Worm (Caenorhabditis elegans): ENCODE data around the gene C18D1.2.

DNA sequence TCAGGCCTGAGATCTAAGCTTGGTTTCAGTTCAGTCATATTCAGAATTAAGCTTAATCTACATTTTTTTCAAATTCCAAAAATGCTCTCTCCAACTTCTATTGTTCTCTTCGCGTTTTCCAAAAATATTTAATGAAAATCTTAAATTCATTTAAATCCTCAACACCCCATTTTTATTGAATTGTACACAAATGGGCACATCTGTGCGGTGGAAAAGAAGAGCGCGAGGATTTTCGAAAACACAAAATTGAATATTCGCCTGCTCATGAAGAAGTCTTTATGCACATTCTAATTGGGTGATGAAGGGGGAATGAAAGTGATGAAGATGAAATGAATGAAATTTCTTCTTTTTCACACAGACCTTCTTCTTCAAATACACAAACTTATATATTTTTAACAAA is 27.7 kb downstream of the C18D1.2 start:
- TF ChIP-seq nhr-25 (tag; optimal IDR thresholded peaks at IDR 0.05; ENCODE audit: borderline replicate concordance, insufficient read depth) (no peak), ama-1 (optimal IDR thresholded peaks at IDR 0.05) (no peak)
